Worm (Caenorhabditis elegans) whole organism, L4 larva: Measurements from ENCODE around the gene K05G3.1.

ENCODE experiments used
- aha-1 ChIP-seq: fragments of 150-350 bp; peaks from one replicate; lab custom pipeline; 2014; ENCODE audit warnings: missing biosample characterization, missing genetic modification characterization
- ama-1 ChIP-seq: fragments of 150-350 bp; optimal IDR thresholded peaks from 2 replicates; lab custom pipeline; 2014; ENCODE audit warnings: inconsistent platforms, mixed read lengths
- ceh-20 ChIP-seq: fragments of 200-800 bp; sonication (Bioruptor generic); IDR thresholded peaks from 2 replicates; pipeline ENCODE4 v1.3.6; 2022; ENCODE audit warnings: missing genetic modification reagents, missing genetic modification characterization, missing compliant biosample characterization
- daf-8 ChIP-seq: fragments of 200-800 bp; sonication (Bioruptor generic); IDR thresholded peaks from 2 replicates; pipeline ENCODE4 v1.3.6; 2022; ENCODE audit warnings: missing genetic modification characterization, missing compliant biosample characterization
- skn-1 ChIP-seq: fragments of 150-350 bp; optimal IDR thresholded peaks from 2 replicates; lab custom pipeline; 2014; ENCODE audit warnings: missing biosample characterization, missing genetic modification characterization
- snpc-4 ChIP-seq: fragments of 150-350 bp; optimal IDR thresholded peaks from 2 replicates; lab custom pipeline; 2014; ENCODE audit warnings: missing biosample characterization, missing genetic modification characterization

ce11 chrX:16487068-16487658 lies 14.0 kb upstream of the K05G3.1 start, which contains the start of gene cah-3:
- TF ChIP-seq skn-1, result no peak
- TF ChIP-seq ceh-20 (GFP tag; lab: Robert Waterston, UW), result no peak
- TF ChIP-seq ama-1 (lab: Kevin White, UChicago), result no peak
- TF ChIP-seq daf-8 (GFP tag; lab: Robert Waterston, UW), result no peak
- peak; percentile 30 for TF ChIP-seq aha-1
- TF ChIP-seq snpc-4, result no peak
